Fruit fly (Drosophila melanogaster) whole organism, embryonic: ENCODE results near the gene slpr.
A peak's percentile ranks its signal among the peaks of the same experiment; 100 is the strongest.

Experiments used
- Awh ChIP-seq: fragments of 200-800 bp; sonication (Bioruptor generic); IDR thresholded peaks from 2 replicates; pipeline ENCODE4, ENCODE4 v1.3.6; 2022; ENCODE audit warnings: missing biosample characterization, missing genetic modification characterization
- CG10209 ChIP-seq: fragments of 200-800 bp; sonication (Bioruptor generic); optimal IDR thresholded peaks from 3 replicates; lab custom pipeline; 2017; ENCODE audit warnings: missing biosample characterization, mild to moderate bottlenecking, missing genetic modification characterization, missing genetic modification reagents
- CG10366 ChIP-seq: fragments of 200-800 bp; sonication (Bioruptor generic); IDR thresholded peaks from 2 replicates; pipeline ENCODE4 v1.3.6; 2022; ENCODE audit warnings: missing biosample characterization, missing genetic modification characterization
- CG11696 ChIP-seq: fragments of 200-800 bp; sonication (Bioruptor generic); IDR thresholded peaks from 2 replicates; pipeline ENCODE4 v1.3.6; 2022; ENCODE audit warnings: missing biosample characterization, missing genetic modification characterization
- CG13424 ChIP-seq: fragments of 200-800 bp; sonication (Bioruptor generic); optimal IDR thresholded peaks from 2 replicates; lab custom pipeline; 2019; ENCODE audit warnings: missing biosample characterization, mild to moderate bottlenecking, missing genetic modification characterization, moderate library complexity
- CG14860 ChIP-seq: fragments of 200-800 bp; sonication (Bioruptor generic); IDR thresholded peaks from 3 replicates; pipeline ENCODE4 v1.3.6; 2022; ENCODE audit warnings: missing biosample characterization, missing genetic modification characterization; ENCODE audit not compliant: partially characterized antibody
- CG15696 ChIP-seq: fragments of 200-800 bp; sonication (Bioruptor generic); optimal IDR thresholded peaks from 2 replicates; lab custom pipeline; 2019; ENCODE audit warnings: missing biosample characterization, mild to moderate bottlenecking, missing genetic modification characterization, moderate library complexity
- CG17829 ChIP-seq: fragments of 200-800 bp; optimal IDR thresholded peaks from 2 replicates; lab custom pipeline; 2019; ENCODE audit warnings: missing biosample characterization, mild to moderate bottlenecking, missing genetic modification characterization, moderate library complexity
- CG18599 ChIP-seq: fragments of 200-800 bp; sonication (Bioruptor generic); optimal IDR thresholded peaks from 3 replicates; lab custom pipeline; 2017; ENCODE audit warnings: missing biosample characterization, missing genetic modification characterization, mild to moderate bottlenecking, moderate library complexity, missing genetic modification reagents
- CG2875 ChIP-seq: fragments of 200-800 bp; sonication (Bioruptor generic); optimal IDR thresholded peaks from 2 replicates; lab custom pipeline; 2017; ENCODE audit warnings: missing biosample characterization, mild to moderate bottlenecking, missing genetic modification characterization, missing genetic modification reagents
- CG31388 ChIP-seq: fragments of 200-800 bp; sonication (Bioruptor generic); optimal IDR thresholded peaks from 2 replicates; lab custom pipeline; 2016; ENCODE audit warnings: missing biosample characterization, missing genetic modification characterization
- CG31441 ChIP-seq: fragments of 200-800 bp; sonication (Bioruptor generic); IDR thresholded peaks from 2 replicates; pipeline ENCODE4 v1.3.6; 2022; ENCODE audit warnings: missing biosample characterization, missing genetic modification characterization
- CG34422 ChIP-seq: fragments of 200-800 bp; sonication (Bioruptor generic); IDR thresholded peaks from 3 replicates; pipeline ENCODE4 v1.3.6; 2022; ENCODE audit warnings: missing biosample characterization, missing genetic modification characterization
- CG4404 ChIP-seq: fragments of 200-800 bp; sonication (Bioruptor generic); IDR thresholded peaks from 2 replicates; pipeline ENCODE4 v1.3.6; 2022; ENCODE audit warnings: missing biosample characterization, missing genetic modification characterization
- CG6689 ChIP-seq: fragments of 200-800 bp; sonication (Bioruptor generic); IDR thresholded peaks from 2 replicates; pipeline ENCODE4 v1.3.6; 2022; ENCODE audit warnings: missing biosample characterization, missing genetic modification characterization
- CG7556 ChIP-seq: fragments of 200-800 bp; sonication (Bioruptor generic); optimal IDR thresholded peaks from 2 replicates; lab custom pipeline; 2017; ENCODE audit warnings: missing biosample characterization, mild to moderate bottlenecking, missing genetic modification characterization
- CG8765 ChIP-seq: fragments of 200-800 bp; sonication (Bioruptor generic); IDR thresholded peaks from 2 replicates; pipeline ENCODE4 v1.3.6; 2022; ENCODE audit warnings: missing biosample characterization, missing genetic modification characterization
- CG9215 ChIP-seq: fragments of 200-800 bp; sonication (Bioruptor generic); IDR thresholded peaks from 2 replicates; pipeline ENCODE4 v1.3.6; 2022; ENCODE audit warnings: missing biosample characterization, missing genetic modification characterization
- CG9817 ChIP-seq: fragments of 200-800 bp; sonication (Bioruptor generic); optimal IDR thresholded peaks from 2 replicates; lab custom pipeline; 2018; ENCODE audit warnings: missing biosample characterization, mild to moderate bottlenecking, missing genetic modification characterization, moderate library complexity
- CHES-1-like ChIP-seq: fragments of 200-800 bp; sonication (Bioruptor generic); optimal IDR thresholded peaks from 2 replicates; lab custom pipeline; 2016; ENCODE audit warnings: missing biosample characterization, missing genetic modification characterization
- D19B ChIP-seq: fragments of 200-800 bp; sonication (Bioruptor generic); optimal IDR thresholded peaks from 2 replicates; lab custom pipeline; 2017; ENCODE audit warnings: missing biosample characterization, mild to moderate bottlenecking, missing genetic modification characterization
- Dll ChIP-seq: fragments of 200-800 bp; sonication (Bioruptor generic); IDR thresholded peaks from 4 replicates; pipeline ENCODE4 v1.3.6; 2022; ENCODE audit warnings: missing biosample characterization, missing genetic modification characterization; ENCODE audit not compliant: partially characterized antibody
- Ets65A ChIP-seq: fragments of 200-800 bp; sonication (Bioruptor generic); peaks from one replicate; lab custom pipeline; 2016; ENCODE audit warnings: missing biosample characterization, missing genetic modification characterization
- H15 ChIP-seq: fragments of 200-800 bp; sonication (Bioruptor generic); IDR thresholded peaks from 3 replicates; pipeline ENCODE4 v1.3.6; 2022; ENCODE audit warnings: missing biosample characterization, missing genetic modification characterization
- Hr39 ChIP-seq: fragments of >200 bp; optimal IDR thresholded peaks from 2 replicates; lab custom pipeline; 2017
- Jarid2 ChIP-seq: fragments of 200-800 bp; sonication (Bioruptor generic); optimal IDR thresholded peaks from 3 replicates; lab custom pipeline; 2017; ENCODE audit warnings: mild to moderate bottlenecking, missing biosample characterization, missing genetic modification reagents, missing genetic modification characterization
- Med ChIP-seq: fragments of 200-800 bp; sonication (Bioruptor generic); peaks from one replicate; lab custom pipeline; 2016; ENCODE audit warnings: missing biosample characterization, missing genetic modification characterization, mild to moderate bottlenecking, inconsistent platforms, moderate library complexity
- Nf-YC ChIP-seq: fragments of 200-800 bp; optimal IDR thresholded peaks from 3 replicates; lab custom pipeline; 2019; ENCODE audit warnings: missing biosample characterization, mild to moderate bottlenecking, missing genetic modification characterization, moderate library complexity
- Oaz ChIP-seq: fragments of 200-800 bp; sonication (Bioruptor generic); IDR thresholded peaks from 2 replicates; pipeline ENCODE4 v1.3.6; 2022; ENCODE audit warnings: missing biosample characterization, missing genetic modification characterization
- Opbp ChIP-seq: fragments of 200-800 bp; sonication (Bioruptor generic); IDR thresholded peaks from 3 replicates; pipeline ENCODE4 v1.3.6; 2022; ENCODE audit warnings: missing biosample characterization, missing genetic modification characterization; ENCODE audit not compliant: partially characterized antibody
- Rfx ChIP-seq: fragments of 200-800 bp; sonication (Bioruptor generic); IDR thresholded peaks from 2 replicates; pipeline ENCODE4 v1.3.6; 2022; ENCODE audit warnings: missing biosample characterization, missing genetic modification characterization
- Rx ChIP-seq: fragments of 200-800 bp; sonication (Bioruptor generic); IDR thresholded peaks from 2 replicates; pipeline ENCODE4 v1.3.6; 2022; ENCODE audit warnings: missing biosample characterization, missing genetic modification characterization
- Xrp1 ChIP-seq: fragments of 200-800 bp; sonication (Bioruptor generic); IDR thresholded peaks from 2 replicates; pipeline ENCODE4 v1.3.6; 2022; ENCODE audit warnings: missing biosample characterization, missing genetic modification characterization
- bab2 ChIP-seq: fragments of 200-800 bp; sonication (Bioruptor generic); optimal IDR thresholded peaks from 2 replicates; lab custom pipeline; 2016; ENCODE audit warnings: missing biosample characterization, missing genetic modification characterization
- chif ChIP-seq, 2 experiments: fragments of 200-800 bp; sonication (Bioruptor generic); optimal IDR thresholded peaks; 3 replicates each; lab custom pipeline; 2016; ENCODE audit warnings: missing biosample characterization in 2 of 2, missing genetic modification characterization in 2 of 2
- chm ChIP-seq: fragments of 200-800 bp; sonication (Bioruptor generic); IDR thresholded peaks from 2 replicates; pipeline ENCODE4 v1.3.6; 2022; ENCODE audit warnings: missing biosample characterization, missing genetic modification characterization
- dmrt11E ChIP-seq: fragments of 200-800 bp; sonication (Bioruptor generic); optimal IDR thresholded peaks from 3 replicates; lab custom pipeline; 2018; ENCODE audit warnings: missing biosample characterization, mild to moderate bottlenecking, missing genetic modification characterization, moderate library complexity
- gsb-n ChIP-seq: fragments of 200-800 bp; sonication (Bioruptor generic); optimal IDR thresholded peaks from 3 replicates; lab custom pipeline; 2018; ENCODE audit warnings: missing biosample characterization, mild to moderate bottlenecking, missing genetic modification characterization
- lab ChIP-seq: fragments of 200-800 bp; sonication (Bioruptor generic); optimal IDR thresholded peaks from 3 replicates; lab custom pipeline; 2017; ENCODE audit warnings: missing biosample characterization, missing genetic modification characterization, mild to moderate bottlenecking, moderate library complexity, missing genetic modification reagents
- prd ChIP-seq, 3 experiments: fragments of >200 bp in 2 of 3; fragments of 200-800 bp in 1 of 3; sonication (Bioruptor generic) in 1 of 3; optimal IDR thresholded peaks in 2 of 3; IDR thresholded peaks in 1 of 3; 2 replicates in 2 of 3; 3 replicates in 1 of 3; pipeline versions ENCODE4 v1.3.6 to Lab custom; 2017 to 2022; ENCODE audit warnings: missing biosample characterization in 1 of 3, missing genetic modification characterization in 1 of 3
- ro ChIP-seq: fragments of 200-800 bp; sonication (Bioruptor generic); IDR thresholded peaks from 2 replicates; pipeline ENCODE4 v1.3.6; 2022; ENCODE audit warnings: missing biosample characterization, missing genetic modification characterization
- row ChIP-seq: fragments of 200-800 bp; sonication (Bioruptor generic); IDR thresholded peaks from 3 replicates; pipeline ENCODE4 v1.3.6; 2022; ENCODE audit warnings: missing biosample characterization, missing genetic modification characterization
- sens ChIP-seq: fragments of 200-800 bp; sonication (Bioruptor generic); peaks from one replicate; lab custom pipeline; 2016; ENCODE audit warnings: missing biosample characterization, missing genetic modification characterization
- tap ChIP-seq: fragments of 200-800 bp; optimal IDR thresholded peaks from 3 replicates; lab custom pipeline; 2019; ENCODE audit warnings: missing biosample characterization, mild to moderate bottlenecking, missing genetic modification characterization, moderate library complexity
- tgo ChIP-seq: fragments of 200-800 bp; sonication (Bioruptor generic); IDR thresholded peaks from 3 replicates; pipeline ENCODE4 v1.3.6; 2022; ENCODE audit warnings: missing biosample characterization, missing genetic modification characterization
- tin ChIP-seq: fragments of 200-800 bp; sonication (Bioruptor generic); optimal IDR thresholded peaks from 3 replicates; lab custom pipeline; 2016; ENCODE audit warnings: missing biosample characterization, missing genetic modification characterization
- zen ChIP-seq: fragments of 200-800 bp; sonication (Bioruptor generic); optimal IDR thresholded peaks from 3 replicates; lab custom pipeline; 2018; ENCODE audit warnings: missing biosample characterization, mild to moderate bottlenecking, missing genetic modification characterization, moderate library complexity

slpr gene

DNA sequence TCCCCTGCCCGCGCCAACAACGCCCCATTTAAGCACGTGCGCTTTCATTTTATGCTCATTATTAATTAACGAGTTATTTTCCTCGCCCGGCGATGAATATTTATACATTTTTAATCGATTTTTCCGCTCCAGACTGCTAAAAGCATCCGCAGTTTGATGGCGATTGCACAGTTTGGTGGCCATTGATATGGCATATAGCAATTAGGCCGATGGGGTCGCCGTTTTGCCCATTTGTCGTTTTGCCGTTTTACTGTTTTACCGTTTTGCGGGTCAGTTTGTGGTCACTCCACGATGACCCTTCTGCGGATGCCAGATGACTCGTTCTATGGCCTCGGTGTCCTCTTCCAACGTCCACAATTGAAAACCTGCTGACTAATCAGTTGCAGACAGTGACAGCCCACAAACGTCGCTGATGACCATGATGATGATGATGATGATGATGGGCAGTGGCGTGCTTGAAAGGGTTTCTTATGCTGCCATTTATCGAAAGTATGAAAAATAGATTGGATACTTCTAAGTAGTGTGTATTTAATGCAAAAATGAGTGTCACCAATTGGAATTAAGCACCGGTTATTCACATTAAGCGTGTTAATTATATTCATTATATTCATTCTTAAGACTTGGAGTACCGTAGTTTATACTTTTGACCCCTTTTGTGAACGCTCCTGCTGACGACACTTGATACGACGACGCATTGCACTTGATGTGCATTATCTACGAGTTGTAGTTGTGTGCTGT, 34.9 kb upstream of the slpr start (continued):
- TF ChIP-seq CG14860 (GFP tag; lab: Robert Waterston, UW): no peak
- no peak for TF ChIP-seq CG2875
- no peak for TF ChIP-seq Opbp (GFP tag; lab: Robert Waterston, UW)
- TF ChIP-seq gsb-n (tag; lab: Kevin White, UChicago): no peak
- TF ChIP-seq CG9215 (GFP tag; lab: Robert Waterston, UW): no peak
- TF ChIP-seq Jarid2 (GFP tag; lab: Kevin White, UChicago): no peak
- no peak for TF ChIP-seq Nf-YC
- no peak for TF ChIP-seq CG31388 (GFP tag; lab: Kevin White, UChicago)
- no peak for TF ChIP-seq CG10209
- peak; percentile 5 for TF ChIP-seq CG17829 (tag; lab: Kevin White, UChicago)
- no peak for TF ChIP-seq D19B (GFP tag; lab: Kevin White, UChicago)
- TF ChIP-seq tgo: no peak
- TF ChIP-seq Hr39 (lab: Kevin White, UChicago): no peak
- no peak for TF ChIP-seq tap (tag; lab: Kevin White, UChicago)
- TF ChIP-seq CG9817 (tag; lab: Kevin White, UChicago): no peak

DNA sequence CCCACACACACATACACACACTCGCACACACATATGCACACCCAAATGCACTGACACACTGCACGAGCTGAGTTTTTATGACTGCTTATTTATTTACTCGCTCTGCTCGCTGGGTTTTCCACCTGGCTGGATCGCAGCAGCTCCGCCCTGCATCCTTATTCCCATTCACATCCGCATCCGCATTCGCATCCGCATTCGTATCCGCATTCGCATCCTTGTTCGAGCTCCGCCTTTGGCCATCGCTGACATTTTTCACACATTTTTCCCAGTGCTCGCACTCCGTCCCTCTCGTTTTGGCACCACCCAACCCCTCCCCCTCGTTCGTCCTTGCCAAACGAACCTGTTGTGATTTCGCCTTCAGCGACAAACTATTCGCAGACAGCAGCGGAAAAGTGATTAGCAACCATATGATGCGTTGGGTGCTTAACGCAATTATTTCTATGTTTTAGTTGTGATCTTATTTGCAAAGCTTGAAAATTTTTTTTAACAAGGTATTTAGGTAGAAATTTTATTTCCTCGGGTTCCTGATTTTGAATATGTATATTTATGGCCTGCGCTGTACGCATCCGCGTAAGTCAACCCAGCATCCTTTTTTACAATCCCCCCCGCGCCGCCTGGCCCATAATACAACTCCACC, 34.2 kb upstream of the slpr start:
- TF ChIP-seq row (GFP tag; lab: Robert Waterston, UW) (peak; percentile 46), CG15696 (peak; percentile 50), sens (GFP tag; lab: Kevin White, UChicago) (peak; percentile 70), CG31441 (GFP tag; lab: Robert Waterston, UW) (0 out of 2 replicates have a peak, but pooled peaks have one; percentile 13), CG6689 (GFP tag; lab: Robert Waterston, UW) (peak; percentile 40; the same call in 1 of the 2 replicates), CG11696 (GFP tag; lab: Robert Waterston, UW) (peak; percentile 77), CG13424 (tag; lab: Kevin White, UChicago) (peak; percentile 8), Rfx (GFP tag; lab: Robert Waterston, UW) (peak; percentile 33; the same call in 1 of the 2 replicates), CG17829 (tag; lab: Kevin White, UChicago) (peak; percentile 2), Ets65A (peak; percentile 68), CG34422 (GFP tag; lab: Robert Waterston, UW) (peak; percentile 42; the same call in 1 of the 3 replicates), CG7556 (GFP tag; lab: Kevin White, UChicago) (peak; percentile 0), Rx (GFP tag; lab: Robert Waterston, UW) (0 out of 2 replicates have a peak, but pooled peaks have one; percentile 14), CG4404 (GFP tag; lab: Robert Waterston, UW) (peak; percentile 50), CG18599 (GFP tag; lab: Kevin White, UChicago) (peak; percentile 42), dmrt11E (tag; lab: Kevin White, UChicago) (peak; percentile 53), CHES-1-like (GFP tag; lab: Kevin White, UChicago) (no peak), CG8765 (GFP tag; lab: Robert Waterston, UW) (peak; percentile 57; the same call in 1 of the 2 replicates), H15 (GFP tag; lab: Robert Waterston, UW) (0 out of 3 replicates have a peak, but pooled peaks have one; percentile 24), chif (GFP tag; optimal IDR thresholded peaks at IDR 0.05; lab: Kevin White, UChicago) (peak in 1 of 2 experiments; percentile 16), tin (GFP tag; lab: Kevin White, UChicago) (peak; percentile 0), chm (GFP tag; lab: Robert Waterston, UW) (0 out of 2 replicates have a peak, but pooled peaks have one; percentile 28), CG10366 (GFP tag; lab: Robert Waterston, UW) (0 out of 2 replicates have a peak, but pooled peaks have one; percentile 7), lab (GFP tag; lab: Kevin White, UChicago) (peak; percentile 9), ro (GFP tag; lab: Robert Waterston, UW) (no peak), Oaz (GFP tag; lab: Robert Waterston, UW) (no peak), Xrp1 (GFP tag; lab: Robert Waterston, UW) (peak; percentile 66), zen (peak; percentile 39), Dll (no peak), Med (GFP tag; lab: Kevin White, UChicago) (peak; percentile 75), prd (optimal IDR thresholded peaks at IDR 0.05; lab: Kevin White, UChicago) (no peak), prd (GFP tag; IDR thresholded peaks at IDR 0.05; lab: Robert Waterston, UW) (peak; percentile 83), bab2 (peak; percentile 23), Awh (GFP tag; lab: Robert Waterston, UW) (peak; percentile 27; the same call in 1 of the 2 replicates)
